Worm (Caenorhabditis elegans) whole organism, mixed stage, embryonic: ENCODE results near the gene cyp-25A2.

Source experiments
- M03D4.4 ChIP-seq: sonication (generic microtip); optimal IDR thresholded peaks from 2 replicates; lab custom pipeline; 2017; ENCODE audit warnings: mild to moderate bottlenecking, missing genetic modification characterization, missing compliant biosample characterization
- bed-3 ChIP-seq: fragments of 200-800 bp; sonication (Bioruptor generic); optimal IDR thresholded peaks from 3 replicates; lab custom pipeline; 2018; ENCODE audit warnings: mild to moderate bottlenecking, missing genetic modification characterization, moderate library complexity, missing compliant biosample characterization
- blmp-1 ChIP-seq: fragments of 150-350 bp; optimal IDR thresholded peaks from 2 replicates; lab custom pipeline; 2014; ENCODE audit warnings: missing biosample characterization, missing genetic modification characterization
- ceh-39 ChIP-seq: fragments of 150-350 bp; optimal IDR thresholded peaks from 2 replicates; lab custom pipeline; 2014; ENCODE audit warnings: missing biosample characterization, missing genetic modification characterization
- ceh-43 ChIP-seq: fragments of 200-800 bp; sonication (Bioruptor generic); optimal IDR thresholded peaks from 2 replicates; lab custom pipeline; 2018; ENCODE audit warnings: mild to moderate bottlenecking, missing genetic modification characterization, moderate library complexity, missing compliant biosample characterization
- ceh-83 ChIP-seq: fragments of 200-800 bp; sonication (Bioruptor generic); optimal IDR thresholded peaks from 2 replicates; lab custom pipeline; 2018; ENCODE audit warnings: mild to moderate bottlenecking, missing genetic modification characterization, missing compliant biosample characterization
- ces-1 ChIP-seq: fragments of 150-350 bp; optimal IDR thresholded peaks from 2 replicates; lab custom pipeline; 2014; ENCODE audit warnings: missing biosample characterization, missing genetic modification reagents, missing genetic modification characterization
- cnd-1 ChIP-seq: fragments of 200-800 bp; sonication (Bioruptor generic); optimal IDR thresholded peaks from 2 replicates; lab custom pipeline; 2018; ENCODE audit warnings: mild to moderate bottlenecking, missing genetic modification characterization, missing compliant biosample characterization
- drap-1 ChIP-seq: fragments of 200-800 bp; sonication (Bioruptor generic); optimal IDR thresholded peaks from 3 replicates; lab custom pipeline; 2018; ENCODE audit warnings: mild to moderate bottlenecking, missing genetic modification characterization, missing compliant biosample characterization
- elt-1 ChIP-seq: sonication (generic microtip); optimal IDR thresholded peaks from 2 replicates; lab custom pipeline; 2017; ENCODE audit warnings: missing genetic modification characterization, mild to moderate bottlenecking, missing compliant biosample characterization, antibody characterized with exemption, moderate library complexity, borderline replicate concordance; ENCODE audit not compliant: insufficient read depth
- elt-3 ChIP-seq: fragments of 150-350 bp; optimal IDR thresholded peaks from 2 replicates; lab custom pipeline; 2014; ENCODE audit warnings: missing biosample characterization, missing genetic modification characterization
- lin-13 ChIP-seq: fragments of 150-350 bp; optimal IDR thresholded peaks from 2 replicates; lab custom pipeline; 2014; ENCODE audit warnings: missing biosample characterization, missing genetic modification characterization
- lin-32 ChIP-seq: fragments of 200-800 bp; sonication (Bioruptor generic); optimal IDR thresholded peaks from 2 replicates; lab custom pipeline; 2018; ENCODE audit warnings: mild to moderate bottlenecking, missing genetic modification characterization, missing compliant biosample characterization
- lsy-2 ChIP-seq: fragments of 150-350 bp; optimal IDR thresholded peaks from 2 replicates; lab custom pipeline; 2014; ENCODE audit warnings: missing biosample characterization, missing genetic modification characterization
- mab-5 ChIP-seq: fragments of 150-350 bp; optimal IDR thresholded peaks from 2 replicates; lab custom pipeline; 2014; ENCODE audit warnings: missing biosample characterization, missing genetic modification characterization
- mls-2 ChIP-seq: sonication (generic microtip); optimal IDR thresholded peaks from 2 replicates; lab custom pipeline; 2016; ENCODE audit warnings: mild to moderate bottlenecking, missing genetic modification characterization, moderate library complexity, missing compliant biosample characterization
- nhr-12 ChIP-seq: fragments of 150-350 bp; optimal IDR thresholded peaks from 2 replicates; lab custom pipeline; 2014; ENCODE audit warnings: missing biosample characterization, missing genetic modification characterization
- nhr-2 ChIP-seq: fragments of 150-350 bp; optimal IDR thresholded peaks from 2 replicates; lab custom pipeline; 2014; ENCODE audit warnings: missing biosample characterization, missing genetic modification characterization
- nhr-237 ChIP-seq: fragments of 150-350 bp; optimal IDR thresholded peaks from 2 replicates; lab custom pipeline; 2014; ENCODE audit warnings: missing biosample characterization, missing genetic modification characterization
- nhr-28 ChIP-seq: fragments of 150-350 bp; optimal IDR thresholded peaks from 2 replicates; lab custom pipeline; 2014; ENCODE audit warnings: missing biosample characterization, missing genetic modification characterization
- nhr-76 ChIP-seq: sonication (generic microtip); optimal IDR thresholded peaks from 2 replicates; lab custom pipeline; 2017; ENCODE audit warnings: missing biosample characterization, missing genetic modification characterization
- pha-4 ChIP-seq: fragments of 150-350 bp; optimal IDR thresholded peaks from 2 replicates; lab custom pipeline; 2018; ENCODE audit warnings: missing biosample characterization, missing genetic modification reagents, missing genetic modification characterization
- snpc-4 ChIP-seq: fragments of 150-350 bp; optimal IDR thresholded peaks from 2 replicates; lab custom pipeline; 2014; ENCODE audit warnings: missing biosample characterization, missing genetic modification characterization
- tbx-8 ChIP-seq: fragments of 200-800 bp; sonication (Bioruptor generic); optimal IDR thresholded peaks from 2 replicates; lab custom pipeline; 2018; ENCODE audit warnings: mild to moderate bottlenecking, missing genetic modification characterization, moderate library complexity, missing compliant biosample characterization
- unc-120 ChIP-seq: sonication (generic microtip); optimal IDR thresholded peaks from 2 replicates; lab custom pipeline; 2017; ENCODE audit warnings: missing genetic modification characterization, missing compliant biosample characterization; ENCODE audit not compliant: poor library complexity, severe bottlenecking
- unc-39 ChIP-seq: fragments of 150-350 bp; optimal IDR thresholded peaks from 2 replicates; lab custom pipeline; 2014; ENCODE audit warnings: missing biosample characterization, missing genetic modification characterization
- unc-62 ChIP-seq: fragments of 150-350 bp; optimal IDR thresholded peaks from 2 replicates; lab custom pipeline; 2014; ENCODE audit warnings: missing biosample characterization, missing genetic modification reagents, missing genetic modification characterization
- zip-8 ChIP-seq: fragments of 150-350 bp; optimal IDR thresholded peaks from 2 replicates; lab custom pipeline; 2014; ENCODE audit warnings: missing biosample characterization, missing genetic modification characterization
- ztf-11 ChIP-seq: fragments of 150-350 bp; optimal IDR thresholded peaks from 2 replicates; lab custom pipeline; 2014; ENCODE audit warnings: missing biosample characterization, missing genetic modification characterization

Gene cyp-25A2

ce11 chrIII:3867937-3868929, 33.2 kb downstream of the cyp-25A2 start:
- TF ChIP-seq ceh-83 (GFP tag; lab: Kevin White, UChicago) (no peak), cnd-1 (tag; lab: Kevin White, UChicago) (no peak), zip-8 (tag; lab: Kevin White, UChicago) (no peak), ceh-39 (tag; lab: Kevin White, UChicago) (no peak), nhr-28 (tag; lab: Kevin White, UChicago) (no peak), elt-1 (tag; lab: Kevin White, UChicago) (no peak), lsy-2 (tag; lab: Kevin White, UChicago) (no peak), unc-120 (no peak), tbx-8 (GFP tag; lab: Kevin White, UChicago) (no peak), elt-3 (tag; lab: Kevin White, UChicago) (no peak), bed-3 (GFP tag; lab: Kevin White, UChicago) (no peak), ces-1 (GFP tag; lab: Kevin White, UChicago) (no peak), M03D4.4 (tag; lab: Kevin White, UChicago) (no peak), unc-62 (GFP tag; lab: Kevin White, UChicago) (no peak)
- TF ChIP-seq, all 35 proteins: peak for 0

DNA sequence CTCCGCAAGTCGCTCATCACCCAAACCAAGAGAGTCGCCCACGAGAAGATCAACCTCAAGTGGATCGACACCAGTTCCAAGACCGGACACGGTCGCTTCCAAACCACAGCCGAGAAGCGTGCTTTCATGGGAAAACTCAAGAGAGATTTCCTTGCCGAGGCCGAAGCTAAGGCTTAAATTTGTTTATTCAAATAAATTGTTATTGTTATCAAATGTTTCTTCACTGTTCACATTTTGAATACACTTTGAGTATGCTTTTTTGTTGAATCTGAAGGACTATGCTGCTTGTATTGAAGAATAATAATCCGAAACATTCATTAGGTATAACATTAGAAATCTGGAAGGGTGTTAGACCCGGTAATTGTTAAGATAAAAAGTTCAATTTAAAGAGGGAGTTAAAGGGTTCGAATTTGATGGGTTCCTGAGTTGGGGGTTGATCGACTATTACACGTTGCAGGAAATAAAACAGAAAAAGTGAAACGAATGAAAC, 34.3 kb downstream of the cyp-25A2 start:
- peak; percentile 30 for TF ChIP-seq unc-39 (tag; lab: Kevin White, UChicago)
- no peak for TF ChIP-seq nhr-12

ce11 chrIII:3871763-3872486, 36.9 kb downstream of the cyp-25A2 start:
- no peak for TF ChIP-seq nhr-76 (tag; lab: Kevin White, UChicago)
- TF ChIP-seq mls-2 (tag; lab: Kevin White, UChicago): no peak
- TF ChIP-seq nhr-2: peak; percentile 100
- no peak for TF ChIP-seq pha-4 (tag; lab: Kevin White, UChicago)
- no peak for TF ChIP-seq cnd-1 (tag; lab: Kevin White, UChicago)
- no peak for TF ChIP-seq mab-5
- peak; percentile 79 for TF ChIP-seq zip-8 (tag; lab: Kevin White, UChicago)
- no peak for TF ChIP-seq lin-13 (tag; lab: Kevin White, UChicago)

DNA sequence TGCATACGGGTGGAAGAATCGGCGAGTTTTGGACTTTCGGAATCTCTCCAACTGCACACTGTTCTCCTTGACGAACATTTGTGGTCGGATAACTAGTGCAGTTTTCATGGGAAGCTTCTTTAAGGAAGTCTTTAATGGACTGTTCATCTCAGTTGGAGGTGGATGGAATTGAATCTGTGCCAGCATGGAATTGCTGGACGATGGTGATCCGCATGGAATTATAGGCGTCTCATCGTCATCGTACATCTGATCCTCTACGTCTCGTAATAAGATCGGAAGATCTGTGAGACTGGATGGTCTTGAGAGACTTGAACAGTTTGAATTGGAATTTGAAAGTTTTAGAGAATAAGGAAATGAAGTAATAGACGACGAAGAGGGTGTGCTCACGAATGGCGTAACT, 38.0 kb downstream of the cyp-25A2 start:
- TF ChIP-seq elt-3 (tag; lab: Kevin White, UChicago): no peak
- no peak for TF ChIP-seq nhr-12

DNA sequence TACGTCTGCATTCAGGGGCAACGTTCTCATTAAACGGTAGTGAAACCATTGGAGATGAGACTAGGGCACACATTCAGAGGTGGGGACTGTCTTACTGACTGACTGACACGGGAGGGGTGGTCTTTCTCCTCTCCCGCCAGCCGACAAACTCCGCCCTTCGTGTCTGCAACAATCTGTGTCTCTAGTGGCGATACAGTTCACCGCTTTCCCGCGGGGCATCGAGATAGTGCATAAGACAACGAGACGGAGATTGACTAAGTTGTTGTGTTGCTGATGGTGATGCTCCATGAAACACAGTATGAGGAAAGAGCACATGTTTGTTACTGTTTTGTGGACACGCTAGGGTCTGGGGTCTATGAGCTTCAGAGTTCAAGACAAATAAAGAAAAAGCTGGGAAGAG, 38.4 kb downstream of the cyp-25A2 start:
- no peak for TF ChIP-seq nhr-237 (tag; lab: Kevin White, UChicago)
- TF ChIP-seq pha-4 (tag; lab: Kevin White, UChicago): peak; percentile 5

DNA sequence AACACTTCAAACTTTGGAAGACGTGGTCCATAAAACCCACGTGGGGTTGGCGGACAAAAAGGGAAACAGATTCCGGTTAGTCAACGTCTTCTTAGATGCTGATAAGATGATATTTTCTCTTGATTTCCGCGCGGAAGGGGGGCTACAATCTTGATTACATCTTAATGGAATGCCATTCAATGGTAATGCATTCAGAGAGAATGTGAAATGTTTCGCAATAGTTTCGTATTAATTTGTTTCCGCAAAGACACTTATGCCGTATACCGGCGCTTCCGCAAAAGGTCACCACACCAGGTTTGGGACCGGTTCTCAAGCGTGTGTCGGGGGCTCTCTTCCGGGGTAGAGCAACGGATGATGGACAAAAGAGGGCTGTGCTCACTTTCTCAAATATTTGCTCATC, 39.5 kb downstream of the cyp-25A2 start:
- TF ChIP-seq elt-3 (tag; lab: Kevin White, UChicago) (peak; percentile 68), nhr-2 (no peak), ztf-11 (no peak), bed-3 (GFP tag; lab: Kevin White, UChicago) (no peak), nhr-28 (tag; lab: Kevin White, UChicago) (no peak), M03D4.4 (tag; lab: Kevin White, UChicago) (no peak), ceh-43 (no peak), unc-39 (tag; lab: Kevin White, UChicago) (no peak), unc-62 (GFP tag; lab: Kevin White, UChicago) (no peak), nhr-76 (tag; lab: Kevin White, UChicago) (no peak), cnd-1 (tag; lab: Kevin White, UChicago) (no peak), elt-1 (tag; lab: Kevin White, UChicago) (peak; percentile 43), blmp-1 (tag; lab: Kevin White, UChicago) (no peak), lin-32 (GFP tag; lab: Kevin White, UChicago) (no peak), nhr-12 (no peak), nhr-237 (tag; lab: Kevin White, UChicago) (no peak), drap-1 (GFP tag; lab: Kevin White, UChicago) (no peak), snpc-4 (no peak)
- TF ChIP-seq, all 35 proteins: peak for 2
